Worm (Caenorhabditis elegans) whole organism, midembryonic: Measurements from ENCODE around the gene clec-56.

Experiments
- cog-1 ChIP-seq: sonication (generic microtip); optimal IDR thresholded peaks from 2 replicates; lab custom pipeline; 2016; ENCODE audit warnings: missing genetic modification characterization, missing compliant biosample characterization
- flt-1 ChIP-seq: fragments of 200-800 bp; sonication (Bioruptor generic); IDR thresholded peaks from 2 replicates; pipeline ENCODE4 v1.3.6; 2022; ENCODE audit warnings: missing genetic modification characterization, missing compliant biosample characterization
- tab-1 ChIP-seq: fragments of 200-800 bp; sonication (Bioruptor generic); IDR thresholded peaks from 2 replicates; pipeline ENCODE4 v1.3.6; 2022; ENCODE audit warnings: missing genetic modification characterization, missing compliant biosample characterization
- ztf-23 ChIP-seq: fragments of 200-800 bp; sonication (Bioruptor generic); IDR thresholded peaks from 2 replicates; pipeline ENCODE4 v1.3.6; 2022; ENCODE audit warnings: missing genetic modification reagents, missing genetic modification characterization, missing compliant biosample characterization
- ztf-29 ChIP-seq: fragments of 200-800 bp; sonication (Bioruptor generic); IDR thresholded peaks from 2 replicates; pipeline ENCODE4 v1.3.6; 2022; ENCODE audit warnings: missing genetic modification reagents, missing genetic modification characterization, missing compliant biosample characterization

DNA sequence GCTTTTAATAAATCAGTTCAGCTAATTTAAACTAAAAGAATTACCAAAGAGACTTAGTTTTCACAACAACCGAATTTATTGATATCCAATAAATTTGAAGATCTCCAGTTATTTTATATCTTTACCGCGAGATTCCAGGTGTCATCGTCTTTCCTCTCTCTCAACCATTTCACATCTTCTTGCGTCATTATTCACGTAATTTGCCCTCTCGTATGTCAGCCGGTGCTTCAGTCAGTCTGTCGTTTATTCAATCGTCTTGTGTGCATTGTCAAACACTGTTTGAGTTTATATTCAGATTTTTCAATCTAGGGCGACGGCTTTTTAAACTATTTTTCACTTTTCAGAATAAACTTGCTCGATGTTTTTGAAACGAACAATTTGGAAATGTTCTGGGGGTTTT is 36.8 kb upstream of the clec-56 start:
- TF ChIP-seq ztf-23 (GFP tag; lab: Robert Waterston, UW) = no peak
- no peak for TF ChIP-seq cog-1 (tag; lab: Kevin White, UChicago)
- TF ChIP-seq flt-1 (GFP tag; lab: Robert Waterston, UW) = no peak
- TF ChIP-seq ztf-29 (GFP tag; lab: Robert Waterston, UW) = no peak
- TF ChIP-seq tab-1 (GFP tag; lab: Robert Waterston, UW) = no peak
